Worm (Caenorhabditis elegans) whole organism, L3 larva: Measurements from ENCODE around the gene F46B3.8.

Source experiments
- R02D3.7 ChIP-seq: fragments of 150-350 bp; optimal IDR thresholded peaks from 2 replicates; lab custom pipeline; 2014; ENCODE audit warnings: missing biosample characterization, missing genetic modification characterization
- aly-2 ChIP-seq: fragments of 150-350 bp; optimal IDR thresholded peaks from 2 replicates; lab custom pipeline; 2014; ENCODE audit warnings: missing biosample characterization, missing genetic modification characterization
- ama-1 ChIP-seq: fragments of 150-350 bp; optimal IDR thresholded peaks from 2 replicates; lab custom pipeline; 2018
- ceh-28 ChIP-seq: fragments of 150-350 bp; optimal IDR thresholded peaks from 2 replicates; lab custom pipeline; 2014; ENCODE audit warnings: missing biosample characterization, missing genetic modification reagents, missing genetic modification characterization
- ceh-9 ChIP-seq: sonication (generic microtip); optimal IDR thresholded peaks from 2 replicates; lab custom pipeline; 2018; ENCODE audit warnings: missing biosample characterization, missing genetic modification characterization
- egl-27 ChIP-seq: sonication (generic microtip); optimal IDR thresholded peaks from 4 replicates; lab custom pipeline; 2017; ENCODE audit warnings: missing biosample characterization, missing genetic modification reagents, missing genetic modification characterization
- egl-5 ChIP-seq: fragments of 150-350 bp; optimal IDR thresholded peaks from 2 replicates; lab custom pipeline; 2017; ENCODE audit warnings: missing biosample characterization, missing genetic modification reagents, missing genetic modification characterization, inconsistent platforms
- elt-2 ChIP-seq: sonication (generic microtip); optimal IDR thresholded peaks from 2 replicates; lab custom pipeline; 2016; ENCODE audit warnings: missing genetic modification reagents, mild to moderate bottlenecking, missing genetic modification characterization, missing compliant biosample characterization
- elt-3 ChIP-seq, 3 experiments: fragments of 150-350 bp in 1 of 3; sonication (generic microtip) in 2 of 3; optimal IDR thresholded peaks; 2 replicates in 2 of 3; 4 replicates in 1 of 3; lab custom pipeline; 2014 to 2017; ENCODE audit warnings: missing biosample characterization in 3 of 3, missing genetic modification characterization in 3 of 3
- eor-1 ChIP-seq, 2 experiments: fragments of 150-350 bp; optimal IDR thresholded peaks; 2 replicates each; lab custom pipeline; 2014 to 2018; ENCODE audit warnings: missing biosample characterization in 2 of 2, missing genetic modification characterization in 2 of 2
- fkh-2 ChIP-seq: fragments of 150-350 bp; optimal IDR thresholded peaks from 2 replicates; lab custom pipeline; 2014; ENCODE audit warnings: missing biosample characterization, missing genetic modification reagents, missing genetic modification characterization
- hmg-11 ChIP-seq: sonication (generic microtip); optimal IDR thresholded peaks from 2 replicates; lab custom pipeline; 2016; ENCODE audit warnings: missing genetic modification characterization, missing compliant biosample characterization
- jun-1 ChIP-seq: fragments of 150-350 bp; optimal IDR thresholded peaks from 2 replicates; lab custom pipeline; 2014; ENCODE audit warnings: missing biosample characterization, missing genetic modification reagents, missing genetic modification characterization
- lin-15B ChIP-seq: fragments of 150-350 bp; optimal IDR thresholded peaks from 2 replicates; lab custom pipeline; 2014; ENCODE audit warnings: missing biosample characterization, missing genetic modification characterization
- lin-39 ChIP-seq: fragments of 150-350 bp; optimal IDR thresholded peaks from 2 replicates; lab custom pipeline; 2018; ENCODE audit warnings: missing biosample characterization, missing genetic modification reagents, missing genetic modification characterization
- lsy-12 ChIP-seq: sonication (generic microtip); optimal IDR thresholded peaks from 2 replicates; lab custom pipeline; 2016; ENCODE audit warnings: mild to moderate bottlenecking, missing genetic modification characterization, missing compliant biosample characterization
- mdl-1 ChIP-seq: fragments of 150-350 bp; optimal IDR thresholded peaks from 2 replicates; lab custom pipeline; 2014; ENCODE audit warnings: missing biosample characterization, missing genetic modification characterization
- mml-1 ChIP-seq: fragments of 150-350 bp; sonication (generic microtip); optimal IDR thresholded peaks from 3 replicates; lab custom pipeline; 2014; ENCODE audit warnings: missing biosample characterization, missing genetic modification characterization
- nfya-1 ChIP-seq: sonication (generic microtip); optimal IDR thresholded peaks from 2 replicates; lab custom pipeline; 2017; ENCODE audit warnings: missing genetic modification characterization, mild to moderate bottlenecking, missing compliant biosample characterization, antibody characterized with exemption, moderate library complexity; ENCODE audit not compliant: insufficient read depth
- nhr-11 ChIP-seq: fragments of 150-350 bp; optimal IDR thresholded peaks from 2 replicates; lab custom pipeline; 2014; ENCODE audit warnings: missing biosample characterization, missing genetic modification characterization
- nhr-12 ChIP-seq: fragments of 150-350 bp; optimal IDR thresholded peaks from 2 replicates; lab custom pipeline; 2014; ENCODE audit warnings: missing biosample characterization, missing genetic modification characterization
- nhr-23 ChIP-seq: fragments of 150-350 bp; optimal IDR thresholded peaks from 2 replicates; lab custom pipeline; 2014; ENCODE audit warnings: missing biosample characterization, missing genetic modification reagents, missing genetic modification characterization
- nhr-237 ChIP-seq: fragments of 150-350 bp; optimal IDR thresholded peaks from 2 replicates; lab custom pipeline; 2014; ENCODE audit warnings: missing biosample characterization, missing genetic modification characterization
- nhr-28 ChIP-seq: fragments of 150-350 bp; optimal IDR thresholded peaks from 2 replicates; lab custom pipeline; 2014; ENCODE audit warnings: missing biosample characterization, missing genetic modification characterization
- nhr-67 ChIP-seq: fragments of 150-350 bp; optimal IDR thresholded peaks from 2 replicates; lab custom pipeline; 2014; ENCODE audit warnings: missing biosample characterization, missing genetic modification characterization
- nhr-77 ChIP-seq: fragments of 150-350 bp; optimal IDR thresholded peaks from 2 replicates; lab custom pipeline; 2014; ENCODE audit warnings: missing biosample characterization, missing genetic modification characterization
- pha-4 ChIP-seq: fragments of 150-350 bp; optimal IDR thresholded peaks from 2 replicates; lab custom pipeline; 2014; ENCODE audit warnings: missing biosample characterization, missing genetic modification reagents, missing genetic modification characterization
- sea-2 ChIP-seq: fragments of 150-350 bp; sonication (generic microtip); optimal IDR thresholded peaks from 4 replicates; lab custom pipeline; 2014; ENCODE audit warnings: missing biosample characterization, missing genetic modification reagents, missing genetic modification characterization
- skn-1 ChIP-seq: fragments of 150-350 bp; optimal IDR thresholded peaks from 2 replicates; lab custom pipeline; 2014; ENCODE audit warnings: missing biosample characterization, missing genetic modification characterization
- tbx-2 ChIP-seq: sonication (generic microtip); optimal IDR thresholded peaks from 2 replicates; lab custom pipeline; 2016; ENCODE audit warnings: mild to moderate bottlenecking, missing genetic modification characterization, missing compliant biosample characterization
- unc-62 ChIP-seq: fragments of 150-350 bp; sonication (generic microtip); optimal IDR thresholded peaks from 4 replicates; lab custom pipeline; 2014; ENCODE audit warnings: missing biosample characterization, missing genetic modification reagents, missing genetic modification characterization
- zag-1 ChIP-seq: fragments of 150-350 bp; optimal IDR thresholded peaks from 2 replicates; lab custom pipeline; 2014; ENCODE audit warnings: missing biosample characterization, missing genetic modification characterization
- ztf-11 ChIP-seq: fragments of 150-350 bp; optimal IDR thresholded peaks from 2 replicates; lab custom pipeline; 2014; ENCODE audit warnings: missing biosample characterization, missing genetic modification characterization
- ztf-4 ChIP-seq: fragments of 150-350 bp; optimal IDR thresholded peaks from 2 replicates; lab custom pipeline; 2014; ENCODE audit warnings: missing biosample characterization, missing genetic modification characterization

F46B3.8 gene

ce11 chrV:20604606-20605155 lies 18.3 kb downstream of the F46B3.8 start, which contains the start of gene ttr-57:
Gene ttr-57, plus strand, starts transcription at chrV:20605105.
- TF ChIP-seq jun-1 (tag; lab: Kevin White, UChicago) (no peak), unc-62 (GFP tag; lab: Kevin White, UChicago) (no peak), ztf-4 (tag; lab: Kevin White, UChicago) (no peak), skn-1 (no peak), hmg-11 (tag; lab: Kevin White, UChicago) (no peak), nhr-11 (tag; lab: Kevin White, UChicago) (no peak), zag-1 (tag; lab: Kevin White, UChicago) (no peak), lin-39 (tag; lab: Kevin White, UChicago) (no peak), nhr-28 (tag; lab: Kevin White, UChicago) (no peak), lin-15B (tag; lab: Kevin White, UChicago) (no peak), nhr-23 (tag; lab: Kevin White, UChicago) (no peak), aly-2 (no peak), mml-1 (tag; lab: Kevin White, UChicago) (no peak), ceh-28 (tag; lab: Kevin White, UChicago) (no peak), nhr-77 (tag; lab: Kevin White, UChicago) (no peak), eor-1 (tag; optimal IDR thresholded peaks at IDR 0.05; lab: Kevin White, UChicago) (no peak), ama-1 (lab: Kevin White, UChicago) (no peak), egl-27 (no peak), tbx-2 (tag; lab: Kevin White, UChicago) (no peak)

ce11 chrV:20603014-20603413 lies 19.9 kb downstream of the F46B3.8 start, which contains the start of gene ttr-11:
Gene ttr-11, plus strand, starts transcription at chrV:20603314.
- TF ChIP-seq elt-2 (no peak), R02D3.7 (tag; lab: Kevin White, UChicago) (no peak)

- TF ChIP-seq hmg-11 (tag; lab: Kevin White, UChicago) (no peak), ceh-9 (tag; lab: Kevin White, UChicago) (no peak), lin-15B (tag; lab: Kevin White, UChicago) (no peak), nhr-67 (tag; lab: Kevin White, UChicago) (no peak), nhr-11 (tag; lab: Kevin White, UChicago) (no peak), nhr-23 (tag; lab: Kevin White, UChicago) (no peak), nhr-12 (no peak), ztf-4 (tag; lab: Kevin White, UChicago) (no peak), mml-1 (tag; lab: Kevin White, UChicago) (no peak), jun-1 (tag; lab: Kevin White, UChicago) (no peak), eor-1 (tag; optimal IDR thresholded peaks at IDR 0.05; lab: Kevin White, UChicago) (no peak), nhr-28 (tag; lab: Kevin White, UChicago) (no peak), nfya-1 (tag; lab: Kevin White, UChicago) (no peak), unc-62 (GFP tag; lab: Kevin White, UChicago) (no peak), sea-2 (no peak), elt-3 (tag; optimal IDR thresholded peaks at IDR 0.05; lab: Kevin White, UChicago) (no peak)
Measured at ce11 chrV:20600704-20601103, 22.3 kb downstream of the F46B3.8 start.

ce11 chrV:20599795-20600194 lies 23.2 kb downstream of the F46B3.8 start, which contains the start of gene col-163:
Gene col-163, plus strand, starts transcription at chrV:20600095.
- no peak for TF ChIP-seq mdl-1 (tag; lab: Kevin White, UChicago)
- TF ChIP-seq ceh-9 (tag; lab: Kevin White, UChicago): no peak
- no peak for TF ChIP-seq tbx-2 (tag; lab: Kevin White, UChicago)
- no peak for TF ChIP-seq pha-4
- TF ChIP-seq jun-1 (tag; lab: Kevin White, UChicago): no peak
- no peak for TF ChIP-seq egl-5 (tag; lab: Kevin White, UChicago)
- no peak for TF ChIP-seq ztf-11 (tag; lab: Kevin White, UChicago)
- TF ChIP-seq skn-1: no peak
- TF ChIP-seq nhr-12: no peak
- TF ChIP-seq lsy-12 (tag; lab: Kevin White, UChicago): no peak
- no peak for TF ChIP-seq elt-3 (tag; optimal IDR thresholded peaks at IDR 0.05; lab: Kevin White, UChicago)

- TF ChIP-seq ztf-4 (tag; lab: Kevin White, UChicago) (no peak), sea-2 (no peak), zag-1 (tag; lab: Kevin White, UChicago) (no peak), aly-2 (no peak), fkh-2 (tag; lab: Kevin White, UChicago) (no peak), nhr-237 (tag; lab: Kevin White, UChicago) (no peak), pha-4 (no peak)
Measured at ce11 chrV:20597076-20597475, 25.9 kb downstream of the F46B3.8 start, which contains the start of gene F46B3.1. Gene F46B3.1, minus strand, starts transcription at chrV:20597176.
